Fruit fly (Drosophila melanogaster) whole organism, embryonic: ENCODE results near the gene SpdS.

ENCODE experiments used
- Ada2b ChIP-seq: fragments of 200-800 bp; sonication (Bioruptor generic); IDR thresholded peaks from 2 replicates; pipeline ENCODE4 v1.3.6; 2022; ENCODE audit warnings: missing biosample characterization, missing genetic modification characterization
- BEAF-32 ChIP-seq: fragments of 200-800 bp; sonication (Bioruptor generic); optimal IDR thresholded peaks from 3 replicates; lab custom pipeline; 2017; ENCODE audit warnings: missing biosample characterization, missing genetic modification characterization, mild to moderate bottlenecking, moderate library complexity, missing genetic modification reagents
- BtbVII ChIP-seq: fragments of 200-800 bp; sonication (Bioruptor generic); optimal IDR thresholded peaks from 3 replicates; lab custom pipeline; 2017; ENCODE audit warnings: missing biosample characterization, mild to moderate bottlenecking, missing genetic modification characterization
- CG10274 ChIP-seq: fragments of 200-800 bp; sonication (Bioruptor generic); optimal IDR thresholded peaks from 3 replicates; lab custom pipeline; 2017; ENCODE audit warnings: missing biosample characterization, mild to moderate bottlenecking, missing genetic modification characterization
- CG11085 ChIP-seq: fragments of 200-800 bp; sonication (Bioruptor generic); IDR thresholded peaks from 2 replicates; pipeline ENCODE4 v1.3.6; 2022; ENCODE audit warnings: missing biosample characterization, missing genetic modification characterization
- CG11398 ChIP-seq: fragments of 200-800 bp; sonication (Bioruptor generic); optimal IDR thresholded peaks from 2 replicates; lab custom pipeline; 2016; ENCODE audit warnings: missing biosample characterization, missing genetic modification characterization
- CG1233 ChIP-seq: fragments of 200-800 bp; sonication (Bioruptor generic); optimal IDR thresholded peaks from 4 replicates; lab custom pipeline; 2018; ENCODE audit warnings: missing biosample characterization, mild to moderate bottlenecking, missing genetic modification characterization
- CG12744 ChIP-seq: fragments of 200-800 bp; sonication (Bioruptor generic); optimal IDR thresholded peaks from 2 replicates; lab custom pipeline; 2016; ENCODE audit warnings: missing biosample characterization, missing genetic modification characterization
- CG14667 ChIP-seq: fragments of 200-800 bp; sonication (Bioruptor generic); IDR thresholded peaks from 2 replicates; pipeline ENCODE4 v1.3.6; 2022; ENCODE audit warnings: missing biosample characterization, missing genetic modification characterization
- CG15011 ChIP-seq: fragments of 200-800 bp; sonication (Bioruptor generic); optimal IDR thresholded peaks from 3 replicates; lab custom pipeline; 2018; ENCODE audit warnings: missing biosample characterization, mild to moderate bottlenecking, missing genetic modification characterization
- CG1603 ChIP-seq: fragments of 200-800 bp; sonication (Bioruptor generic); optimal IDR thresholded peaks from 2 replicates; lab custom pipeline; 2019; ENCODE audit warnings: missing biosample characterization, mild to moderate bottlenecking, missing genetic modification characterization, moderate library complexity
- CG17328 ChIP-seq: fragments of 200-800 bp; sonication (Bioruptor generic); IDR thresholded peaks from 2 replicates; pipeline ENCODE4 v1.3.6; 2022; ENCODE audit warnings: missing biosample characterization, missing genetic modification characterization
- CG17385 ChIP-seq: fragments of 200-800 bp; sonication (Bioruptor generic); optimal IDR thresholded peaks from 3 replicates; lab custom pipeline; 2018; ENCODE audit warnings: missing biosample characterization, mild to moderate bottlenecking, missing genetic modification characterization
- CG31224 ChIP-seq: fragments of 200-800 bp; sonication (Bioruptor generic); IDR thresholded peaks from 2 replicates; pipeline ENCODE4 v1.3.6; 2022; ENCODE audit warnings: missing biosample characterization, missing genetic modification characterization
- CG6654 ChIP-seq: fragments of 200-800 bp; sonication (Bioruptor generic); optimal IDR thresholded peaks from 2 replicates; lab custom pipeline; 2017; ENCODE audit warnings: missing biosample characterization, mild to moderate bottlenecking, missing genetic modification characterization
- CG8388 ChIP-seq: fragments of 200-800 bp; sonication (Bioruptor generic); optimal IDR thresholded peaks from 2 replicates; lab custom pipeline; 2019; ENCODE audit warnings: missing biosample characterization, mild to moderate bottlenecking, missing genetic modification characterization, moderate library complexity
- CG9817 ChIP-seq: fragments of 200-800 bp; sonication (Bioruptor generic); optimal IDR thresholded peaks from 2 replicates; lab custom pipeline; 2018; ENCODE audit warnings: missing biosample characterization, mild to moderate bottlenecking, missing genetic modification characterization, moderate library complexity
- CG9876 ChIP-seq: fragments of 200-800 bp; sonication (Bioruptor generic); optimal IDR thresholded peaks from 2 replicates; lab custom pipeline; 2016; ENCODE audit warnings: missing biosample characterization, missing genetic modification characterization
- Chrac-16 ChIP-seq: fragments of 200-800 bp; sonication (Bioruptor generic); optimal IDR thresholded peaks from 3 replicates; lab custom pipeline; 2016; ENCODE audit warnings: missing biosample characterization, missing genetic modification characterization
- D19B ChIP-seq: fragments of 200-800 bp; sonication (Bioruptor generic); optimal IDR thresholded peaks from 2 replicates; lab custom pipeline; 2017; ENCODE audit warnings: missing biosample characterization, mild to moderate bottlenecking, missing genetic modification characterization
- Dad ChIP-seq: fragments of 200-800 bp; sonication (Bioruptor generic); optimal IDR thresholded peaks from 3 replicates; lab custom pipeline; 2016; ENCODE audit warnings: missing biosample characterization, missing genetic modification characterization
- Dip3 ChIP-seq: fragments of 200-800 bp; sonication (Bioruptor generic); optimal IDR thresholded peaks from 3 replicates; lab custom pipeline; 2016; ENCODE audit warnings: missing biosample characterization, missing genetic modification characterization
- Doc3 ChIP-seq: fragments of 200-800 bp; sonication (Bioruptor generic); IDR thresholded peaks from 3 replicates; pipeline ENCODE4 v1.3.6; 2022; ENCODE audit warnings: missing biosample characterization, missing genetic modification characterization; ENCODE audit not compliant: partially characterized antibody
- Eip74EF ChIP-seq, 2 experiments: fragments of 200-800 bp in 1 of 2; fragments of >200 bp in 1 of 2; sonication (Bioruptor generic) in 1 of 2; optimal IDR thresholded peaks; 2 replicates each; lab custom pipeline; 2017 to 2019; ENCODE audit warnings: missing biosample characterization in 2 of 2, missing genetic modification characterization in 2 of 2, mild to moderate bottlenecking in 1 of 2, moderate library complexity in 1 of 2
- Gug ChIP-seq: fragments of 200-800 bp; sonication (Bioruptor generic); IDR thresholded peaks from 4 replicates; pipeline ENCODE4 v1.3.6; 2022; ENCODE audit warnings: missing biosample characterization, missing genetic modification characterization
- Kr ChIP-seq: fragments of 200-800 bp; sonication (Bioruptor generic); optimal IDR thresholded peaks from 2 replicates; lab custom pipeline; 2017; ENCODE audit warnings: missing biosample characterization, mild to moderate bottlenecking, missing genetic modification characterization
- Max ChIP-seq: fragments of 200-800 bp; sonication (Bioruptor generic); optimal IDR thresholded peaks from 2 replicates; lab custom pipeline; 2016; ENCODE audit warnings: missing biosample characterization, mild to moderate bottlenecking, missing genetic modification characterization
- Myb ChIP-seq: fragments of 200-800 bp; sonication (Bioruptor generic); optimal IDR thresholded peaks from 2 replicates; lab custom pipeline; 2016; ENCODE audit warnings: missing biosample characterization, missing genetic modification characterization
- NFAT ChIP-seq: fragments of 200-800 bp; sonication (Bioruptor generic); IDR thresholded peaks from 2 replicates; pipeline ENCODE4 v1.3.6; 2022; ENCODE audit warnings: missing biosample characterization, missing genetic modification characterization
- Opbp ChIP-seq: fragments of 200-800 bp; sonication (Bioruptor generic); IDR thresholded peaks from 3 replicates; pipeline ENCODE4 v1.3.6; 2022; ENCODE audit warnings: missing biosample characterization, missing genetic modification characterization; ENCODE audit not compliant: partially characterized antibody
- Sin3A ChIP-seq: fragments of >200 bp; optimal IDR thresholded peaks from 2 replicates; lab custom pipeline; 2018
- Six4 ChIP-seq: fragments of 200-800 bp; sonication (Bioruptor generic); optimal IDR thresholded peaks from 2 replicates; lab custom pipeline; 2016; ENCODE audit warnings: missing biosample characterization, missing genetic modification characterization
- Sry-β ChIP-seq: fragments of 200-800 bp; sonication (Bioruptor generic); optimal IDR thresholded peaks from 2 replicates; lab custom pipeline; 2018; ENCODE audit warnings: missing biosample characterization, mild to moderate bottlenecking, missing genetic modification characterization, moderate library complexity
- az2 ChIP-seq: fragments of 200-800 bp; sonication (Bioruptor generic); optimal IDR thresholded peaks from 3 replicates; lab custom pipeline; 2016; ENCODE audit warnings: missing biosample characterization, missing genetic modification characterization
- en ChIP-seq: fragments of 200-800 bp; sonication (Bioruptor generic); optimal IDR thresholded peaks from 2 replicates; lab custom pipeline; 2016; ENCODE audit warnings: missing biosample characterization, missing genetic modification characterization
- eve ChIP-seq, 2 experiments: fragments of >200 bp; optimal IDR thresholded peaks; 2 replicates each; lab custom pipeline; 2017; ENCODE audit warnings: missing biosample characterization in 2 of 2, missing genetic modification characterization in 2 of 2
- gt ChIP-seq: fragments of 200-800 bp; sonication (Bioruptor generic); IDR thresholded peaks from 2 replicates; pipeline ENCODE4 v1.3.6; 2022; ENCODE audit warnings: missing biosample characterization, missing genetic modification characterization
- ham ChIP-seq: fragments of 200-800 bp; sonication (Bioruptor generic); IDR thresholded peaks from 2 replicates; pipeline ENCODE4 v1.3.6; 2022; ENCODE audit warnings: missing biosample characterization, missing genetic modification characterization
- her ChIP-seq: fragments of 200-800 bp; sonication (Bioruptor generic); optimal IDR thresholded peaks from 2 replicates; lab custom pipeline; 2016; ENCODE audit warnings: missing biosample characterization, missing genetic modification characterization
- inv ChIP-seq: fragments of 200-800 bp; sonication (Bioruptor generic); IDR thresholded peaks from 2 replicates; pipeline ENCODE4 v1.3.6; 2022; ENCODE audit warnings: missing biosample characterization, missing genetic modification characterization; ENCODE audit not compliant: partially characterized antibody
- jumu ChIP-seq: fragments of 200-800 bp; sonication (Bioruptor generic); optimal IDR thresholded peaks from 3 replicates; lab custom pipeline; 2016; ENCODE audit warnings: missing biosample characterization, missing genetic modification characterization
- klu ChIP-seq: fragments of 200-800 bp; sonication (Bioruptor generic); IDR thresholded peaks from 2 replicates; pipeline ENCODE4 v1.3.6; 2022; ENCODE audit warnings: missing biosample characterization, missing genetic modification characterization
- luna ChIP-seq: fragments of 200-800 bp; sonication (Bioruptor generic); optimal IDR thresholded peaks from 2 replicates; lab custom pipeline; 2016; ENCODE audit warnings: missing biosample characterization, missing genetic modification characterization
- nau ChIP-seq: fragments of 200-800 bp; sonication (Bioruptor generic); optimal IDR thresholded peaks from 3 replicates; lab custom pipeline; 2017; ENCODE audit warnings: missing biosample characterization, mild to moderate bottlenecking, missing genetic modification characterization, missing genetic modification reagents
- salm ChIP-seq: fragments of 200-800 bp; sonication (Bioruptor generic); optimal IDR thresholded peaks from 2 replicates; lab custom pipeline; 2018; ENCODE audit warnings: missing biosample characterization, mild to moderate bottlenecking, missing genetic modification characterization
- schlank ChIP-seq: fragments of 200-800 bp; sonication (Bioruptor generic); optimal IDR thresholded peaks from 2 replicates; lab custom pipeline; 2018; ENCODE audit warnings: missing biosample characterization, mild to moderate bottlenecking, missing genetic modification characterization
- tgo ChIP-seq: fragments of 200-800 bp; sonication (Bioruptor generic); IDR thresholded peaks from 3 replicates; pipeline ENCODE4 v1.3.6; 2022; ENCODE audit warnings: missing biosample characterization, missing genetic modification characterization
- trh ChIP-seq: fragments of 200-800 bp; sonication (Bioruptor generic); optimal IDR thresholded peaks from 2 replicates; lab custom pipeline; 2016; ENCODE audit warnings: missing biosample characterization, missing genetic modification characterization
- usp ChIP-seq: fragments of >200 bp; optimal IDR thresholded peaks from 2 replicates; lab custom pipeline; 2017; ENCODE audit warnings: missing biosample characterization, missing genetic modification characterization
- vfl ChIP-seq: fragments of 200-800 bp; sonication (Bioruptor generic); optimal IDR thresholded peaks from 2 replicates; lab custom pipeline; 2016; ENCODE audit warnings: missing biosample characterization, missing genetic modification characterization
- zen ChIP-seq: fragments of 200-800 bp; sonication (Bioruptor generic); optimal IDR thresholded peaks from 3 replicates; lab custom pipeline; 2018; ENCODE audit warnings: missing biosample characterization, mild to moderate bottlenecking, missing genetic modification characterization, moderate library complexity

Gene SpdS

DNA sequence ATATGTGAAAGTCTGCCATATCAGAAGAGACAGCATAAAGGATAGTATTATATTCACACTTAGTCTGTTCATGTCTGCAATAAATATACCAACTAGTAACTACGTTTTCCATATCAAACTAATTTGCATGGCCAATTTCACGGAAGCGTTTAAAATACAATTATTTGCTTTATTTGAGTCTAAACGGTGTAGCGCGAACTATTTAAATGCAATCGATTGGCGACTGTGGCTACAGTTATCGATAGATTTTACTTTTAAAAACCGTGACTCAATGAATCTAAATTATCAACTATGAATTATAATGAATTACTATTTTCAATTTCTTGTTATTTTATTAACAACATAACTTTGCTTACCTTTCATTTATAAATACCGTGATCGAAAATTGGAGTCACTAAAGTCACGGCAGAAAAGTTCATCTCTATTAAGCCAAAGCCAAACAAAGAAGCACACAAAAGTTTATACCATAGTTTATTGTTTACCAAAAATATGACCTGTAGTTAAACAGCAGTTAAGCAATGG lies 4.5 kb upstream of the SpdS start, which contains the start of the genes CG9427 and CG8319 (continued):
- TF ChIP-seq her: no peak
- no peak for TF ChIP-seq BtbVII (GFP tag; lab: Kevin White, UChicago)
- peak; percentile 33 for TF ChIP-seq Six4 (GFP tag; lab: Kevin White, UChicago)
- TF ChIP-seq gt (GFP tag; lab: Robert Waterston, UW): no peak
- TF ChIP-seq CG11085: peak; percentile 41; the same call in 1 of the 2 replicates
- peak; percentile 55; the same call in 2 of the 3 replicates for TF ChIP-seq tgo
- peak; percentile 58 for TF ChIP-seq Dip3 (GFP tag; lab: Kevin White, UChicago)
- TF ChIP-seq Kr (GFP tag; lab: Kevin White, UChicago): no peak
- peak; percentile 72 for TF ChIP-seq zen (tag; lab: Kevin White, UChicago)
- no peak for TF ChIP-seq nau (GFP tag; lab: Kevin White, UChicago)
- TF ChIP-seq vfl (GFP tag; lab: Kevin White, UChicago): peak; percentile 42
- TF ChIP-seq CG14667 (GFP tag; lab: Robert Waterston, UW): no peak
- no peak for TF ChIP-seq usp (GFP tag; lab: Kevin White, UChicago)
- TF ChIP-seq az2 (GFP tag; lab: Kevin White, UChicago): peak; percentile 51
- peak; percentile 38 for TF ChIP-seq CG12744
- peak; percentile 50 for TF ChIP-seq CG8388
- peak; percentile 13 for TF ChIP-seq Sin3A
- TF ChIP-seq CG10274 (GFP tag; lab: Kevin White, UChicago): no peak
- TF ChIP-seq CG17385 (GFP tag; lab: Kevin White, UChicago): peak; percentile 35
- TF ChIP-seq CG1603 (tag; lab: Kevin White, UChicago): peak; percentile 68
- TF ChIP-seq Max (GFP tag; lab: Kevin White, UChicago): peak; percentile 63
- TF ChIP-seq CG17328: peak; percentile 26; the same call in 1 of the 2 replicates
- peak; percentile 23 for TF ChIP-seq Dad (GFP tag; lab: Kevin White, UChicago)
- TF ChIP-seq inv (GFP tag; lab: Robert Waterston, UW): peak; percentile 67
- peak; percentile 55 for TF ChIP-seq CG9817 (tag; lab: Kevin White, UChicago)
- TF ChIP-seq Sry-β (GFP tag; lab: Kevin White, UChicago): peak; percentile 62
- TF ChIP-seq CG1233 (GFP tag; lab: Kevin White, UChicago): peak; percentile 48
- no peak for TF ChIP-seq CG15011 (GFP tag; lab: Kevin White, UChicago)
- TF ChIP-seq jumu (GFP tag; lab: Kevin White, UChicago): peak; percentile 46
- TF ChIP-seq CG31224 (GFP tag; lab: Robert Waterston, UW): no peak
- peak; percentile 57 for TF ChIP-seq Chrac-16 (GFP tag; lab: Kevin White, UChicago)
- peak; percentile 10 for TF ChIP-seq en (GFP tag; lab: Kevin White, UChicago)
- peak; percentile 33 for TF ChIP-seq salm (tag; lab: Kevin White, UChicago)
- TF ChIP-seq BEAF-32 (GFP tag; lab: Kevin White, UChicago): peak; percentile 91
- TF ChIP-seq NFAT (GFP tag; lab: Robert Waterston, UW): peak; percentile 42
- no peak for TF ChIP-seq luna
- peak; percentile 22 for TF ChIP-seq trh (GFP tag; lab: Kevin White, UChicago)
- no peak for TF ChIP-seq Ada2b (GFP tag; lab: Robert Waterston, UW)
- TF ChIP-seq Eip74EF (GFP tag; optimal IDR thresholded peaks at IDR 0.05; lab: Kevin White, UChicago): no peak
- no peak for TF ChIP-seq ham (GFP tag; lab: Robert Waterston, UW)
- peak; percentile 67 for TF ChIP-seq Myb (GFP tag; lab: Kevin White, UChicago)
- peak; percentile 57 for TF ChIP-seq schlank (tag; lab: Kevin White, UChicago)
- 0 out of 4 replicates have a peak, but pooled peaks have one; percentile 26 for TF ChIP-seq Gug (GFP tag; lab: Robert Waterston, UW)
- TF ChIP-seq CG11398 (GFP tag; lab: Kevin White, UChicago): peak; percentile 22
- no peak for TF ChIP-seq CG9876 (GFP tag; lab: Kevin White, UChicago)
- TF ChIP-seq Doc3 (GFP tag; lab: Robert Waterston, UW): peak; percentile 92
- no peak for TF ChIP-seq CG6654 (GFP tag; lab: Kevin White, UChicago)
- no peak for TF ChIP-seq klu
- TF ChIP-seq D19B (GFP tag; lab: Kevin White, UChicago): no peak
- TF ChIP-seq Opbp (GFP tag; lab: Robert Waterston, UW): peak; percentile 48; the same call in 2 of the 3 replicates
- no peak for TF ChIP-seq eve (GFP tag; optimal IDR thresholded peaks at IDR 0.05; lab: Kevin White, UChicago)
